Worm (Caenorhabditis elegans): ENCODE measurements around the gene lgc-8.

lgc-8 gene

DNA sequence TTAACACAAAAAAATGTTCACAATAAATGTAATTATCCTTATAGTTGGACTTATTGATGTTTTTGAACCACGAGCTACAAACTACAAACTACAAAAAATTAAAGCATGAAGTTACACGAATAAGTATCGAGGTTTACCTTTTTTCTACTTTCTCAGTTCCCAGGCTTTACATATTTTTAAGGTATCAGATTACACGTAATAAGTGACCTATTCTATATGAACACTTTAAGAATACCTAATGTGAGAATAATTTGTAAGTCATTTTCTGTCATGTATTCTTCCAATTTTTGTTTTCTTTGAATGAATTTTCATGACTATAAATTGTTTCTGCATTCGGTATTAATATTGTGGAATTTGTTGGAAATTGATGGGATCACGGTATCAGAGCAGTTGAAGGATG lies at the start of gene lgc-8:
Gene lgc-8 (plus strand): TSS at position 301 of the 400 bp plus-strand sequence.
- no peak for TF ChIP-seq tbx-37 (GFP tag; conservative IDR thresholded peaks at IDR 0.05)
- no peak for TF ChIP-seq aly-1 (tag; optimal IDR thresholded peaks at IDR 0.05)
- TF ChIP-seq hmg-4 (GFP tag; optimal IDR thresholded peaks at IDR 0.05), result no peak
- TF ChIP-seq ceh-36 (tag; optimal IDR thresholded peaks at IDR 0.05), result no peak
- TF ChIP-seq tra-4 (tag; optimal IDR thresholded peaks at IDR 0.05), result no peak
- TF ChIP-seq hnd-1 (tag; optimal IDR thresholded peaks at IDR 0.05), result no peak
- TF ChIP-seq F13C5.2 (tag; optimal IDR thresholded peaks at IDR 0.05), result no peak
- TF ChIP-seq ceh-13 (GFP tag; optimal IDR thresholded peaks at IDR 0.05), result no peak
- no peak for TF ChIP-seq tbx-11 (GFP tag; IDR thresholded peaks at IDR 0.05)
- TF ChIP-seq sea-1 (GFP tag; conservative IDR thresholded peaks at IDR 0.05), result no peak
- no peak for TF ChIP-seq flt-1 (GFP tag; IDR thresholded peaks at IDR 0.05)
- no peak for TF ChIP-seq scrt-1 (GFP tag; IDR thresholded peaks at IDR 0.05)
- no peak for TF ChIP-seq ets-7 (tag; optimal IDR thresholded peaks at IDR 0.05)
- no peak for TF ChIP-seq pes-1 (GFP tag; IDR thresholded peaks at IDR 0.05)
- TF ChIP-seq ama-1 (optimal IDR thresholded peaks at IDR 0.05), result no peak

DNA sequence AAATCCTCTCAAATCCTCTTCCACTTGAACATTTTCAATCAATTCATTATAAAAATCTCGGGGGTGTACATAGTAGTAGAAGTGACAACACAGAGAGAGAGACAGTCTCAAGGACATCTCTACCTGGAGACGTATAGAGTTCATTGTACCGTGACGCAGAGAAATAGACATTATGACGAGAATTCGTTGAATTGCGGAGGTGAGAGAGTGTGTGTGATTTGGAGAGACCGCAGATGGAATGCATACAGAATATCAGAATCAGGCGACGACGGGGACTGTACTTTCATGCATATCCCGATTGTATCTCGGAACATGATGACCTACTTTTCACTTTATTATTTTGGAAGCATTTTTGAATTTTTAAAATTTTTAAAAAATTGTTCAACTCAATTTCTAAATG lies 39.8 kb upstream of the lgc-8 start:
- TF ChIP-seq B0310.2 (tag; optimal IDR thresholded peaks at IDR 0.05), result no peak
- no peak for TF ChIP-seq hnd-1 (tag; optimal IDR thresholded peaks at IDR 0.05)
- no peak for TF ChIP-seq ets-7 (tag; optimal IDR thresholded peaks at IDR 0.05)
- TF ChIP-seq ceh-13 (GFP tag; optimal IDR thresholded peaks at IDR 0.05), result no peak
- TF ChIP-seq tbx-37 (GFP tag; conservative IDR thresholded peaks at IDR 0.05), result no peak
- no peak for TF ChIP-seq ama-1 (optimal IDR thresholded peaks at IDR 0.05)
- TF ChIP-seq scrt-1 (GFP tag; IDR thresholded peaks at IDR 0.05), result no peak
- no peak for TF ChIP-seq F13C5.2 (tag; optimal IDR thresholded peaks at IDR 0.05)
- no peak for TF ChIP-seq flt-1 (GFP tag; IDR thresholded peaks at IDR 0.05)
- TF ChIP-seq pes-1 (GFP tag; IDR thresholded peaks at IDR 0.05), result no peak
- TF ChIP-seq sea-1 (GFP tag; conservative IDR thresholded peaks at IDR 0.05), result no peak
- TF ChIP-seq ceh-36 (tag; optimal IDR thresholded peaks at IDR 0.05), result no peak
- no peak for TF ChIP-seq tra-4 (tag; optimal IDR thresholded peaks at IDR 0.05)
- no peak for TF ChIP-seq hmbx-1 (tag; optimal IDR thresholded peaks at IDR 0.05)
- no peak for TF ChIP-seq tbx-11 (GFP tag; IDR thresholded peaks at IDR 0.05)
- TF ChIP-seq hmg-4 (GFP tag; optimal IDR thresholded peaks at IDR 0.05), result no peak

DNA sequence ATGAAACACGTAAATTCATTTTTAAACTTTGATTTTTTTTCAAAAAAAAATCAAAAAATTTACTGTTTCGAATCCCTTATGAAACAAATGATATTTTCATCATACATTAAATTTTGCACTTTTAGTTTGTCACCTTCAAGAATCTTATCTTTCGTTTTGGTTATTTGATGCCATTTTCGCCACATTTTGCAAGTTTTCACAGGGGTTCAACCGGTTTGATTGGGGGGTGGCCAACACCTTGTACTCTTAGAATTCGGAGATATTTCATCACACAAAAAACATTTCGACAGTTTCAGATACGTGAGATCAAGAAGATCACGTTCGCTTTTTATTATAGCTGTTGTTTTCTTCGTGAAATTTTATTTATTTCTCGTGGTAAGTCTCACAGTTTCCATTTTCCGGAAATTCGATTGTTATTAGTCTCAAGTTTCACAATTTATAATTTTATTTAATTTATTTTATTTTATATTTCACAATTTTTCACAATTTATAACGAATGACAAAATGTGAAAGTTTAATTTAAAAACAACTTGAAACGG lies 38.4 kb upstream of the lgc-8 start, which contains the start of gene Y57G11C.31:
Gene Y57G11C.31 (plus strand): TSS at position 276 of the 539 bp plus-strand sequence.
- TF ChIP-seq tbx-11 (GFP tag; IDR thresholded peaks at IDR 0.05) (no peak), aly-1 (tag; optimal IDR thresholded peaks at IDR 0.05) (no peak), ceh-13 (GFP tag; optimal IDR thresholded peaks at IDR 0.05) (no peak), B0310.2 (tag; optimal IDR thresholded peaks at IDR 0.05) (no peak), hnd-1 (tag; optimal IDR thresholded peaks at IDR 0.05) (no peak), scrt-1 (GFP tag; IDR thresholded peaks at IDR 0.05) (no peak), hmg-4 (GFP tag; optimal IDR thresholded peaks at IDR 0.05) (no peak), ama-1 (optimal IDR thresholded peaks at IDR 0.05) (no peak), pes-1 (GFP tag; IDR thresholded peaks at IDR 0.05) (no peak), ceh-36 (tag; optimal IDR thresholded peaks at IDR 0.05) (no peak), sea-1 (GFP tag; conservative IDR thresholded peaks at IDR 0.05) (no peak), ets-7 (tag; optimal IDR thresholded peaks at IDR 0.05) (no peak), hmbx-1 (tag; optimal IDR thresholded peaks at IDR 0.05) (no peak), tra-4 (tag; optimal IDR thresholded peaks at IDR 0.05) (no peak), F13C5.2 (tag; optimal IDR thresholded peaks at IDR 0.05) (no peak), tbx-37 (GFP tag; conservative IDR thresholded peaks at IDR 0.05) (no peak), flt-1 (GFP tag; IDR thresholded peaks at IDR 0.05) (no peak)

DNA sequence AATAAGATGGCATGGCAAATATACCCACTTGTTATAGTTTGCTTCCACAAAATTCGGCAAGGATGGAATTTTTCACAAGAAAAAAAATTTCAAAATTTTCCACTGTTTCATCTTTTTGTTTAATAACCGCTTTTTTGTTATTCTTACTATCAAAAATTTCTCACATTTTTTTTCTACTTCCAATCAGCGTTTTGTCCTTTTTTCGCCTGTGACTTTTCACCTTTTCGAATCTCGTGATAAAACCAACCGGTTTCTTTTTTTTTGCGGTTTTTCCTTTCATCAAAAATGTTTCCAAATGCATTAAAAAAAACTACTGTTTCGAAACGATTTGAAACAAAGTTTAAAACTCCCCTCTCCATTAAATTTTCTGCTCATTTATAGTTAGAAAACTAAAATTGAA lies 36.5 kb upstream of the lgc-8 start:
- no peak for TF ChIP-seq sea-1 (GFP tag; conservative IDR thresholded peaks at IDR 0.05)
- TF ChIP-seq hmbx-1 (tag; optimal IDR thresholded peaks at IDR 0.05), result no peak
- no peak for TF ChIP-seq ceh-13 (GFP tag; optimal IDR thresholded peaks at IDR 0.05)
- TF ChIP-seq tra-4 (tag; optimal IDR thresholded peaks at IDR 0.05), result no peak
- TF ChIP-seq tbx-37 (GFP tag; conservative IDR thresholded peaks at IDR 0.05), result no peak
- TF ChIP-seq ets-7 (tag; optimal IDR thresholded peaks at IDR 0.05), result no peak
- no peak for TF ChIP-seq B0310.2 (tag; optimal IDR thresholded peaks at IDR 0.05)
- TF ChIP-seq ama-1 (optimal IDR thresholded peaks at IDR 0.05), result no peak
- TF ChIP-seq tbx-11 (GFP tag; IDR thresholded peaks at IDR 0.05), result no peak
- no peak for TF ChIP-seq flt-1 (GFP tag; IDR thresholded peaks at IDR 0.05)
- TF ChIP-seq scrt-1 (GFP tag; IDR thresholded peaks at IDR 0.05), result no peak
- no peak for TF ChIP-seq F13C5.2 (tag; optimal IDR thresholded peaks at IDR 0.05)
- TF ChIP-seq pes-1 (GFP tag; IDR thresholded peaks at IDR 0.05), result no peak
- no peak for TF ChIP-seq hmg-4 (GFP tag; optimal IDR thresholded peaks at IDR 0.05)

DNA sequence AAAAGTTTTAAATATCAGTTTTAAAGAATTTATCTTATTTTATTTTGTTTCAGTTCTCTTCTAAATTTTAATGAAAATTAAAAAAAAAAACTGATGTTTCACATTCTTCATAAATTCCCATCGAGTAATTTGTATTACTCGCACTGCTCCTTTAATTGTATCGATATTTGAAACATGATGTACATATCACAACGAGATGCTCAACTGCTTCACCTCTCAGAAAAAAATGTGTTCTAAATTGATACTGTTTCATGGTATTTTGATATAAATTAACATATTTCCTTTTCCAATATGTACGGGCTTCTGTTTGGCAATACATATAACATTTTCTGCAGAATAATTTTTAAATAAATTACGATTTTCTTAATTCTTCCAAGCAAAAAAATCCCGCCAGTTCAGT lies 27.9 kb upstream of the lgc-8 start:
- no peak for TF ChIP-seq tra-4 (tag; optimal IDR thresholded peaks at IDR 0.05)
- TF ChIP-seq ceh-13 (GFP tag; optimal IDR thresholded peaks at IDR 0.05), result no peak
- TF ChIP-seq B0310.2 (tag; optimal IDR thresholded peaks at IDR 0.05), result no peak
- TF ChIP-seq hmg-4 (GFP tag; optimal IDR thresholded peaks at IDR 0.05), result no peak
- TF ChIP-seq hmbx-1 (tag; optimal IDR thresholded peaks at IDR 0.05), result no peak
- no peak for TF ChIP-seq ets-7 (tag; optimal IDR thresholded peaks at IDR 0.05)
- no peak for TF ChIP-seq pes-1 (GFP tag; IDR thresholded peaks at IDR 0.05)
- TF ChIP-seq ama-1 (optimal IDR thresholded peaks at IDR 0.05), result no peak
- TF ChIP-seq hnd-1 (tag; optimal IDR thresholded peaks at IDR 0.05), result no peak
- TF ChIP-seq scrt-1 (GFP tag; IDR thresholded peaks at IDR 0.05), result no peak
- no peak for TF ChIP-seq tbx-37 (GFP tag; conservative IDR thresholded peaks at IDR 0.05)
- no peak for TF ChIP-seq sea-1 (GFP tag; conservative IDR thresholded peaks at IDR 0.05)
- TF ChIP-seq flt-1 (GFP tag; IDR thresholded peaks at IDR 0.05), result no peak
- TF ChIP-seq F13C5.2 (tag; optimal IDR thresholded peaks at IDR 0.05), result no peak
- TF ChIP-seq ceh-36 (tag; optimal IDR thresholded peaks at IDR 0.05), result no peak
- no peak for TF ChIP-seq tbx-11 (GFP tag; IDR thresholded peaks at IDR 0.05)
- TF ChIP-seq aly-1 (tag; optimal IDR thresholded peaks at IDR 0.05), result no peak

DNA sequence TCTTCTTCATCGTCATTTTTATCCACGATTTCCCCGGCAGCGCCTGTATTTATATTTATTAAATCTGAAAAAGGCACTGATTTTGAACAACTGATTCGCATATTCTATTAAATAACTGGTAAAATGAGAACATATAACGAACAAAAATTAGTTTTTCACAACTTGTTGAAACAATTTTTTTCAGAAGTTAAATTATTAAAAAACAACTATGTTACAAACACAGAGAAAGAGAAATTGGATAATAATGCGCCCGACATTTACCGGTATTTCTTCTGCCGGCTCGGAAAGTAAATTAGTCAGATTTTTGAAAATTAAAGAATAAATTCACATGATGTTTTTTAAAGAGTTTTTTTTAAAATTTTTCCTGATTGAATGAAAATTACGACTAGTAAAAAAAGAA lies 15.8 kb upstream of the lgc-8 start, which contains the start of gene haf-8:
Gene haf-8 (minus strand): TSS at position 101 of the 400 bp plus-strand sequence.
- TF ChIP-seq aly-1 (tag; optimal IDR thresholded peaks at IDR 0.05), result no peak
- TF ChIP-seq sea-1 (GFP tag; conservative IDR thresholded peaks at IDR 0.05), result no peak
- no peak for TF ChIP-seq tbx-11 (GFP tag; IDR thresholded peaks at IDR 0.05)
- no peak for TF ChIP-seq hmg-4 (GFP tag; optimal IDR thresholded peaks at IDR 0.05)
- TF ChIP-seq hmbx-1 (tag; optimal IDR thresholded peaks at IDR 0.05), result no peak
- TF ChIP-seq tra-4 (tag; optimal IDR thresholded peaks at IDR 0.05), result no peak
- TF ChIP-seq ama-1 (optimal IDR thresholded peaks at IDR 0.05), result no peak
- TF ChIP-seq B0310.2 (tag; optimal IDR thresholded peaks at IDR 0.05), result no peak
- no peak for TF ChIP-seq flt-1 (GFP tag; IDR thresholded peaks at IDR 0.05)
- no peak for TF ChIP-seq ceh-36 (tag; optimal IDR thresholded peaks at IDR 0.05)
- TF ChIP-seq ets-7 (tag; optimal IDR thresholded peaks at IDR 0.05), result no peak
- no peak for TF ChIP-seq pes-1 (GFP tag; IDR thresholded peaks at IDR 0.05)
- no peak for TF ChIP-seq tbx-37 (GFP tag; conservative IDR thresholded peaks at IDR 0.05)
- no peak for TF ChIP-seq F13C5.2 (tag; optimal IDR thresholded peaks at IDR 0.05)
- TF ChIP-seq ceh-13 (GFP tag; optimal IDR thresholded peaks at IDR 0.05), result no peak

Data from whole organism, early embryonic.